Fruit fly (Drosophila melanogaster): Measurements from ENCODE around the gene Lamtor4.

The Lamtor4 gene

dm6 chr3L:3928205-3928942, 31.7 kb downstream of the Lamtor4 start (continued):
- TF ChIP-seq OdsH (GFP tag; optimal IDR thresholded peaks at IDR 0.05) (peak; percentile 86), svp (GFP tag) (peak; percentile 96), vri (GFP tag; optimal IDR thresholded peaks at IDR 0.05) (peak; percentile 92), Ets21C (GFP tag; optimal IDR thresholded peaks at IDR 0.05) (peak; percentile 81), CG1621 (tag; optimal IDR thresholded peaks at IDR 0.05) (peak; percentile 57), pdm3 (GFP tag; optimal IDR thresholded peaks at IDR 0.05) (peak; percentile 88), CG8119 (GFP tag; IDR thresholded peaks at IDR 0.05) (peak; percentile 82), CG34406 (GFP tag; optimal IDR thresholded peaks at IDR 0.05) (peak; percentile 91), Hr4 (GFP tag; optimal IDR thresholded peaks at IDR 0.05) (peak; percentile 78), CG11762 (GFP tag; optimal IDR thresholded peaks at IDR 0.05; ENCODE audit: insufficient read depth) (peak; percentile 62), CG10631 (GFP tag; optimal IDR thresholded peaks at IDR 0.05) (peak; percentile 68), CG10669 (GFP tag; optimal IDR thresholded peaks at IDR 0.05) (peak; percentile 60), Eip78C (GFP tag) (peak; percentile 93), Gug (GFP tag; IDR thresholded peaks at IDR 0.05) (peak; percentile 70), fd85E (GFP tag; optimal IDR thresholded peaks at IDR 0.05) (peak; percentile 18), CG8319 (GFP tag; optimal IDR thresholded peaks at IDR 0.05) (peak; percentile 71), CG6854 (GFP tag; optimal IDR thresholded peaks at IDR 0.05) (no peak), dac (GFP tag; optimal IDR thresholded peaks at IDR 0.05) (no peak), CG6808 (GFP tag; optimal IDR thresholded peaks at IDR 0.05) (peak; percentile 29), CG4318 (GFP tag; optimal IDR thresholded peaks at IDR 0.05) (peak; percentile 55)

- TF ChIP-seq CG7368 (GFP tag; optimal IDR thresholded peaks at IDR 0.05) = no peak
- TF ChIP-seq vri (GFP tag; optimal IDR thresholded peaks at IDR 0.05) = peak; percentile 85
- TF ChIP-seq Sox14 (GFP tag; optimal IDR thresholded peaks at IDR 0.05) = no peak
- no peak for TF ChIP-seq cyc (GFP tag; optimal IDR thresholded peaks at IDR 0.05)
- TF ChIP-seq Smox (GFP tag; optimal IDR thresholded peaks at IDR 0.05) = no peak
- TF ChIP-seq Eip78C (GFP tag) = peak; percentile 24
Measured at dm6 chr3L:3928943-3929785, 32.5 kb downstream of the Lamtor4 start.

dm6 chr3L:3929968-3930767, 33.5 kb downstream of the Lamtor4 start:
- no peak for TF ChIP-seq net (GFP tag; optimal IDR thresholded peaks at IDR 0.05)
- no peak for TF ChIP-seq salr (GFP tag; optimal IDR thresholded peaks at IDR 0.05)
- TF ChIP-seq vri (GFP tag; optimal IDR thresholded peaks at IDR 0.05) = peak; percentile 38
- no peak for TF ChIP-seq CG10631 (GFP tag; optimal IDR thresholded peaks at IDR 0.05)
- no peak for TF ChIP-seq CG7368 (GFP tag; optimal IDR thresholded peaks at IDR 0.05)
- no peak for TF ChIP-seq CG11902 (GFP tag; optimal IDR thresholded peaks at IDR 0.05)
- TF ChIP-seq CG9139 (GFP tag; optimal IDR thresholded peaks at IDR 0.05) = no peak
- peak; percentile 13 for TF ChIP-seq svp (GFP tag)
- no peak for TF ChIP-seq Blimp-1 (GFP tag; optimal IDR thresholded peaks at IDR 0.05)

dm6 chr3L:3930930-3931329, 34.2 kb downstream of the Lamtor4 start:
- TF ChIP-seq CG8119 (GFP tag; IDR thresholded peaks at IDR 0.05) (peak; percentile 14; the same call in 1 of the 3 replicates), fkh (GFP tag; optimal IDR thresholded peaks at IDR 0.05) (peak; percentile 45), Hr38 (GFP tag; optimal IDR thresholded peaks at IDR 0.05) (no peak), Met (GFP tag; optimal IDR thresholded peaks at IDR 0.05) (no peak)
